Worm (Caenorhabditis elegans) whole organism, late embryonic: ENCODE data around the gene irld-34.

Source experiments
- K02D7.2 ChIP-seq: sonication (generic microtip); optimal IDR thresholded peaks from 2 replicates; lab custom pipeline; 2017; ENCODE audit warnings: mild to moderate bottlenecking, missing genetic modification characterization, missing compliant biosample characterization
- ama-1 ChIP-seq: fragments of 150-350 bp; optimal IDR thresholded peaks from 2 replicates; lab custom pipeline; 2014
- ceh-30 ChIP-seq: fragments of 150-350 bp; optimal IDR thresholded peaks from 2 replicates; lab custom pipeline; 2014; ENCODE audit warnings: missing biosample characterization, missing genetic modification characterization
- che-1 ChIP-seq: sonication (generic microtip); optimal IDR thresholded peaks from 2 replicates; lab custom pipeline; 2016; ENCODE audit warnings: mild to moderate bottlenecking, missing genetic modification characterization, missing compliant biosample characterization
- elt-2 ChIP-seq: sonication (generic microtip); optimal IDR thresholded peaks from 2 replicates; lab custom pipeline; 2016; ENCODE audit warnings: missing genetic modification reagents, missing genetic modification characterization, missing compliant biosample characterization
- hlh-15 ChIP-seq: sonication (generic microtip); optimal IDR thresholded peaks from 2 replicates; lab custom pipeline; 2016; ENCODE audit warnings: missing genetic modification characterization, missing compliant biosample characterization
- lim-6 ChIP-seq: sonication (generic microtip); optimal IDR thresholded peaks from 2 replicates; lab custom pipeline; 2016; ENCODE audit warnings: missing genetic modification characterization, missing compliant biosample characterization
- pha-2 ChIP-seq: sonication (generic microtip); optimal IDR thresholded peaks from 2 replicates; lab custom pipeline; 2017; ENCODE audit warnings: mild to moderate bottlenecking, missing genetic modification characterization, missing compliant biosample characterization
- pqm-1 ChIP-seq: sonication (generic microtip); optimal IDR thresholded peaks from 2 replicates; lab custom pipeline; 2016; ENCODE audit warnings: missing genetic modification characterization, missing compliant biosample characterization
- ttx-3 ChIP-seq: sonication (generic microtip); optimal IDR thresholded peaks from 2 replicates; lab custom pipeline; 2016; ENCODE audit warnings: missing genetic modification reagents, missing genetic modification characterization, missing compliant biosample characterization

- TF ChIP-seq lim-6 (tag; lab: Kevin White, UChicago) (no peak), che-1 (tag; lab: Kevin White, UChicago) (no peak), ama-1 (lab: Kevin White, UChicago) (no peak), pqm-1 (tag; lab: Kevin White, UChicago) (no peak), hlh-15 (no peak), ceh-30 (tag; lab: Kevin White, UChicago) (no peak), pha-2 (tag; lab: Kevin White, UChicago) (no peak), K02D7.2 (tag; lab: Kevin White, UChicago) (no peak), elt-2 (no peak), ttx-3 (tag; lab: Kevin White, UChicago) (no peak)
These were observed 40.2 kb upstream of the irld-34 start, which contains the start of gene ZK512.1 for ce11 chrIII:9114649-9115048.
